Worm (Caenorhabditis elegans): ENCODE measurements around the gene cytb-5.1.

The cytb-5.1 gene

DNA sequence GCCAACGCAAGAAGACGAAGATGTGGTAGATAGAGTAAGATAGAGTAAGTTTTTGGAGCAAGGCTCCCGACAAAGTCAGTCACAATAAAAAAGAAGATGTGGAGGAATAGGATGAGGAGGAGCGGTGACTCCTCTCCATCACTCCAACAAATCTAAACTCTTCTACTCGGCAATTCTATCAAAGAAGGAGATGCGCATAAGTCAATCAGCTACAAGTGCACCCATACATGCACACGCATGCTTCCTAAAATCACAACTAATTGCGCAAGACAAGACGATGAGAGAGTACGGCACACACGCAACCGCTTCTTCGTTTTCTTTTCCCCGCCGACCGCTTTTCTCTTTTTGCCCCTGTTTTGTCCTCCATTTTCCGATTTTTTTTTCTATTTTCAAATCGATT lies 45.9 kb downstream of the cytb-5.1 start:
- TF ChIP-seq F37B4.10 (GFP tag; IDR thresholded peaks at IDR 0.05) (no peak), attf-3 (GFP tag; conservative IDR thresholded peaks at IDR 0.05) (no peak), nhr-179 (tag; optimal IDR thresholded peaks at IDR 0.05) (no peak), unc-62 (GFP tag; optimal IDR thresholded peaks at IDR 0.05) (no peak), gei-17 (GFP tag; optimal IDR thresholded peaks at IDR 0.05) (no peak), zfh-2 (GFP tag; conservative IDR thresholded peaks at IDR 0.05) (no peak), Y67H2A.10 (GFP tag; conservative IDR thresholded peaks at IDR 0.05) (no peak), Y53F4B.3 (GFP tag; IDR thresholded peaks at IDR 0.05) (no peak), bed-2 (GFP tag; IDR thresholded peaks at IDR 0.05) (no peak)

DNA sequence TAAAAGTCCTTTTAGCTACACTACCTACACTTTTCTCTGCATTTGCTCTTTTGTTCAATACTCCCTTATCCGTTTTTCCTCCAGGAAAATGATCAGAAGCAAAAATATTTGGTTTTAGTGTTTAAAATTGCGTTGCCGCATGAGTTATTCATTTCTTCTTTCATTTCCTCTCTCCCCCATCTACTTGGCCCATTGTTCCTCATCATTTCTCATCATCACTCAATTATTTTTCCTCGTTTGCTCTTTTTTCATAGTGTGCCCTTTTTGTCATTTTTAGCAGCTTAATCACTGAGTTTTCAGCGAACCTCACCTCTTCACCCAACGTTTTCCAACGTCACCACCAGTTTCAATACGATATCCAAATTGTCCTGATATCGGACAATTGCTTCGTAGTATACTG lies 47.5 kb downstream of the cytb-5.1 start, which contains the start of gene dyc-1:
Gene dyc-1 (plus strand): TSS at position 301 of the 400 bp plus-strand sequence.
- TF ChIP-seq ztf-18 (tag; optimal IDR thresholded peaks at IDR 0.05) (no peak), bed-1 (GFP tag; IDR thresholded peaks at IDR 0.05) (no peak), Y79H2A.3 (GFP tag; conservative IDR thresholded peaks at IDR 0.05) (no peak), F10E7.11 (tag; optimal IDR thresholded peaks at IDR 0.05) (no peak), K11D2.4 (GFP tag; IDR thresholded peaks at IDR 0.05) (no peak), akir-1 (GFP tag; optimal IDR thresholded peaks at IDR 0.05) (no peak), tbx-9 (tag; optimal IDR thresholded peaks at IDR 0.05; ENCODE audit: borderline replicate concordance) (no peak), F57A8.1 (GFP tag; optimal IDR thresholded peaks at IDR 0.05) (no peak), ztf-26 (tag; optimal IDR thresholded peaks at IDR 0.05) (no peak)
